Worm (Caenorhabditis elegans) whole organism, mixed stage, embryonic: ENCODE data around the gene rack-1.

Experiments
- blmp-1 ChIP-seq: fragments of 150-350 bp; optimal IDR thresholded peaks from 2 replicates; lab custom pipeline; 2014; ENCODE audit warnings: missing biosample characterization, missing genetic modification characterization
- ceh-43 ChIP-seq: fragments of 200-800 bp; sonication (Bioruptor generic); optimal IDR thresholded peaks from 2 replicates; lab custom pipeline; 2018; ENCODE audit warnings: mild to moderate bottlenecking, missing genetic modification characterization, moderate library complexity, missing compliant biosample characterization
- ceh-83 ChIP-seq: fragments of 200-800 bp; sonication (Bioruptor generic); optimal IDR thresholded peaks from 2 replicates; lab custom pipeline; 2018; ENCODE audit warnings: mild to moderate bottlenecking, missing genetic modification characterization, missing compliant biosample characterization
- cnd-1 ChIP-seq: fragments of 200-800 bp; sonication (Bioruptor generic); optimal IDR thresholded peaks from 2 replicates; lab custom pipeline; 2018; ENCODE audit warnings: mild to moderate bottlenecking, missing genetic modification characterization, missing compliant biosample characterization
- elt-3 ChIP-seq: fragments of 150-350 bp; optimal IDR thresholded peaks from 2 replicates; lab custom pipeline; 2014; ENCODE audit warnings: missing biosample characterization, missing genetic modification characterization
- hlh-1 ChIP-seq: fragments of 150-350 bp; optimal IDR thresholded peaks from 2 replicates; lab custom pipeline; 2014; ENCODE audit warnings: missing biosample characterization, missing genetic modification reagents, missing genetic modification characterization
- lin-13 ChIP-seq: fragments of 150-350 bp; optimal IDR thresholded peaks from 2 replicates; lab custom pipeline; 2014; ENCODE audit warnings: missing biosample characterization, missing genetic modification characterization
- lsy-2 ChIP-seq: fragments of 150-350 bp; optimal IDR thresholded peaks from 2 replicates; lab custom pipeline; 2014; ENCODE audit warnings: missing biosample characterization, missing genetic modification characterization
- nhr-237 ChIP-seq: fragments of 150-350 bp; optimal IDR thresholded peaks from 2 replicates; lab custom pipeline; 2014; ENCODE audit warnings: missing biosample characterization, missing genetic modification characterization
- nhr-76 ChIP-seq: sonication (generic microtip); optimal IDR thresholded peaks from 2 replicates; lab custom pipeline; 2017; ENCODE audit warnings: missing biosample characterization, missing genetic modification characterization
- pha-4 ChIP-seq: fragments of 150-350 bp; optimal IDR thresholded peaks from 2 replicates; lab custom pipeline; 2018; ENCODE audit warnings: missing biosample characterization, missing genetic modification reagents, missing genetic modification characterization
- snpc-4 ChIP-seq: fragments of 150-350 bp; optimal IDR thresholded peaks from 2 replicates; lab custom pipeline; 2014; ENCODE audit warnings: missing biosample characterization, missing genetic modification characterization
- unc-39 ChIP-seq: fragments of 150-350 bp; optimal IDR thresholded peaks from 2 replicates; lab custom pipeline; 2014; ENCODE audit warnings: missing biosample characterization, missing genetic modification characterization
- ztf-11 ChIP-seq: fragments of 150-350 bp; optimal IDR thresholded peaks from 2 replicates; lab custom pipeline; 2014; ENCODE audit warnings: missing biosample characterization, missing genetic modification characterization

ce11 chrIV:10151439-10151997, 25.0 kb upstream of the rack-1 start, which contains the start of gene copg-1:
- no peak for TF ChIP-seq blmp-1 (tag; lab: Kevin White, UChicago)
- TF ChIP-seq lin-13 = no peak
- TF ChIP-seq ceh-43 (GFP tag; lab: Kevin White, UChicago) = no peak
- no peak for TF ChIP-seq elt-3 (tag; lab: Kevin White, UChicago)
- no peak for TF ChIP-seq pha-4 (tag; lab: Kevin White, UChicago)
- TF ChIP-seq cnd-1 (tag; lab: Kevin White, UChicago) = no peak
- TF ChIP-seq lsy-2 (tag; lab: Kevin White, UChicago) = peak; percentile 92
- no peak for TF ChIP-seq unc-39 (tag; lab: Kevin White, UChicago)
- no peak for TF ChIP-seq hlh-1
- TF ChIP-seq ceh-83 (GFP tag; lab: Kevin White, UChicago) = no peak
- no peak for TF ChIP-seq nhr-76 (tag; lab: Kevin White, UChicago)
- TF ChIP-seq nhr-237 (tag; lab: Kevin White, UChicago) = no peak
- TF ChIP-seq ztf-11 (tag; lab: Kevin White, UChicago) = no peak
- no peak for TF ChIP-seq snpc-4 (tag; lab: Kevin White, UChicago)
